Fruit fly (Drosophila melanogaster) whole organism, embryonic: ENCODE data around the gene FIG4.
A peak's percentile ranks its signal among the peaks of the same experiment; 100 is the strongest.

Source experiments
- ATbp ChIP-seq: fragments of 200-800 bp; sonication (Bioruptor generic); optimal IDR thresholded peaks from 2 replicates; lab custom pipeline; 2017; ENCODE audit warnings: missing biosample characterization, mild to moderate bottlenecking, missing genetic modification characterization, missing genetic modification reagents
- Atf6 ChIP-seq: fragments of 200-800 bp; sonication (Bioruptor generic); IDR thresholded peaks from 2 replicates; pipeline ENCODE4 v1.3.6; 2022; ENCODE audit warnings: missing biosample characterization, missing genetic modification characterization
- Bgb ChIP-seq: fragments of 200-800 bp; sonication (Bioruptor generic); IDR thresholded peaks from 2 replicates; pipeline ENCODE4 v1.3.6; 2022; ENCODE audit warnings: missing biosample characterization, missing genetic modification characterization; ENCODE audit not compliant: partially characterized antibody
- CG10147 ChIP-seq: fragments of 200-800 bp; sonication (Bioruptor generic); optimal IDR thresholded peaks from 2 replicates; lab custom pipeline; 2019; ENCODE audit warnings: missing biosample characterization, mild to moderate bottlenecking, missing genetic modification characterization, moderate library complexity
- CG10321 ChIP-seq: fragments of 200-800 bp; sonication (Bioruptor generic); IDR thresholded peaks from 2 replicates; pipeline ENCODE4 v1.3.6; 2022; ENCODE audit warnings: missing biosample characterization, missing genetic modification characterization
- CG12299 ChIP-seq: fragments of 200-800 bp; sonication (Bioruptor generic); optimal IDR thresholded peaks from 2 replicates; lab custom pipeline; 2018; ENCODE audit warnings: missing biosample characterization, mild to moderate bottlenecking, missing genetic modification characterization
- CG12391 ChIP-seq: fragments of 200-800 bp; sonication (Bioruptor generic); optimal IDR thresholded peaks from 3 replicates; lab custom pipeline; 2018; ENCODE audit warnings: missing biosample characterization, mild to moderate bottlenecking, missing genetic modification characterization, moderate library complexity
- CG12659 ChIP-seq: fragments of 200-800 bp; sonication (Bioruptor generic); optimal IDR thresholded peaks from 3 replicates; lab custom pipeline; 2017; ENCODE audit warnings: mild to moderate bottlenecking, missing biosample characterization, missing genetic modification reagents, missing genetic modification characterization
- CG13287 ChIP-seq: fragments of 200-800 bp; sonication (Bioruptor generic); IDR thresholded peaks from 2 replicates; pipeline ENCODE4 v1.3.6; 2022; ENCODE audit warnings: missing biosample characterization, missing genetic modification characterization; ENCODE audit not compliant: partially characterized antibody
- CG14860 ChIP-seq: fragments of 200-800 bp; sonication (Bioruptor generic); IDR thresholded peaks from 3 replicates; pipeline ENCODE4 v1.3.6; 2022; ENCODE audit warnings: missing biosample characterization, missing genetic modification characterization; ENCODE audit not compliant: partially characterized antibody
- CG15011 ChIP-seq: fragments of 200-800 bp; sonication (Bioruptor generic); optimal IDR thresholded peaks from 3 replicates; lab custom pipeline; 2018; ENCODE audit warnings: missing biosample characterization, mild to moderate bottlenecking, missing genetic modification characterization
- CG1603 ChIP-seq: fragments of 200-800 bp; sonication (Bioruptor generic); optimal IDR thresholded peaks from 2 replicates; lab custom pipeline; 2019; ENCODE audit warnings: missing biosample characterization, mild to moderate bottlenecking, missing genetic modification characterization, moderate library complexity
- CG16813 ChIP-seq: fragments of 200-800 bp; sonication (Bioruptor generic); IDR thresholded peaks from 3 replicates; pipeline ENCODE4 v1.3.6; 2022; ENCODE audit warnings: missing biosample characterization, missing genetic modification characterization; ENCODE audit not compliant: partially characterized antibody
- CG1792 ChIP-seq: fragments of 200-800 bp; sonication (Bioruptor generic); optimal IDR thresholded peaks from 2 replicates; lab custom pipeline; 2016; ENCODE audit warnings: missing biosample characterization, missing genetic modification characterization
- CG18011 ChIP-seq: fragments of 200-800 bp; sonication (Bioruptor generic); optimal IDR thresholded peaks from 2 replicates; lab custom pipeline; 2017; ENCODE audit warnings: missing biosample characterization, missing genetic modification characterization, mild to moderate bottlenecking, moderate library complexity, missing genotype
- CG18476 ChIP-seq: fragments of 200-800 bp; sonication (Bioruptor generic); optimal IDR thresholded peaks from 2 replicates; lab custom pipeline; 2016; ENCODE audit warnings: missing biosample characterization, mild to moderate bottlenecking, missing genetic modification characterization
- CG2120 ChIP-seq: fragments of 200-800 bp; sonication (Bioruptor generic); optimal IDR thresholded peaks from 3 replicates; lab custom pipeline; 2016; ENCODE audit warnings: missing biosample characterization, missing genetic modification characterization
- CG2129 ChIP-seq: fragments of 200-800 bp; sonication (Bioruptor generic); IDR thresholded peaks from 2 replicates; pipeline ENCODE4 v1.3.6; 2022; ENCODE audit warnings: missing biosample characterization, missing genetic modification characterization; ENCODE audit not compliant: partially characterized antibody
- CG2875 ChIP-seq: fragments of 200-800 bp; sonication (Bioruptor generic); optimal IDR thresholded peaks from 2 replicates; lab custom pipeline; 2017; ENCODE audit warnings: missing biosample characterization, mild to moderate bottlenecking, missing genetic modification characterization, missing genetic modification reagents
- CG30020 ChIP-seq: fragments of 200-800 bp; optimal IDR thresholded peaks from 2 replicates; lab custom pipeline; 2019; ENCODE audit warnings: missing biosample characterization, mild to moderate bottlenecking, missing genetic modification characterization, moderate library complexity
- CG34376 ChIP-seq: fragments of 200-800 bp; sonication (Bioruptor generic); optimal IDR thresholded peaks from 2 replicates; lab custom pipeline; 2018; ENCODE audit warnings: missing biosample characterization, mild to moderate bottlenecking, missing genetic modification characterization
- CG34422 ChIP-seq: fragments of 200-800 bp; sonication (Bioruptor generic); IDR thresholded peaks from 3 replicates; pipeline ENCODE4 v1.3.6; 2022; ENCODE audit warnings: missing biosample characterization, missing genetic modification characterization
- CG4424 ChIP-seq: fragments of 200-800 bp; sonication (Bioruptor generic); optimal IDR thresholded peaks from 3 replicates; lab custom pipeline; 2016; ENCODE audit warnings: missing biosample characterization, missing genetic modification characterization
- CG6254 ChIP-seq: fragments of 200-800 bp; sonication (Bioruptor generic); optimal IDR thresholded peaks from 3 replicates; lab custom pipeline; 2017; ENCODE audit warnings: mild to moderate bottlenecking, missing biosample characterization, missing genetic modification reagents, missing genetic modification characterization
- CG7987 ChIP-seq: fragments of 200-800 bp; sonication (Bioruptor generic); optimal IDR thresholded peaks from 2 replicates; lab custom pipeline; 2018; ENCODE audit warnings: missing biosample characterization, mild to moderate bottlenecking, missing genetic modification characterization, moderate library complexity
- CG8290 ChIP-seq, 3 experiments: fragments of 200-800 bp; sonication (Bioruptor generic); optimal IDR thresholded peaks; 2 replicates each; lab custom pipeline; 2016 to 2019; ENCODE audit warnings: missing biosample characterization in 3 of 3, missing genetic modification characterization in 3 of 3, mild to moderate bottlenecking in 2 of 3, moderate library complexity in 1 of 3
- Doc3 ChIP-seq: fragments of 200-800 bp; sonication (Bioruptor generic); IDR thresholded peaks from 3 replicates; pipeline ENCODE4 v1.3.6; 2022; ENCODE audit warnings: missing biosample characterization, missing genetic modification characterization; ENCODE audit not compliant: partially characterized antibody
- HLH3B ChIP-seq: fragments of 200-800 bp; sonication (Bioruptor generic); IDR thresholded peaks from 2 replicates; pipeline ENCODE4 v1.3.6; 2022; ENCODE audit warnings: missing biosample characterization, missing genetic modification characterization
- HLH4C ChIP-seq: fragments of 200-800 bp; sonication (Bioruptor generic); IDR thresholded peaks from 3 replicates; pipeline ENCODE4 v1.3.6; 2022; ENCODE audit warnings: missing biosample characterization, missing genetic modification characterization; ENCODE audit not compliant: partially characterized antibody
- MBD-R2 ChIP-seq: fragments of 200-800 bp; sonication (Bioruptor generic); IDR thresholded peaks from 2 replicates; pipeline ENCODE4 v1.3.6; 2022; ENCODE audit warnings: missing biosample characterization, missing genetic modification characterization
- MTF-1 ChIP-seq: fragments of 200-800 bp; sonication (Bioruptor generic); optimal IDR thresholded peaks from 2 replicates; lab custom pipeline; 2018; ENCODE audit warnings: missing biosample characterization, mild to moderate bottlenecking, missing genetic modification characterization, borderline replicate concordance
- NK7.1 ChIP-seq: fragments of 200-800 bp; sonication (Bioruptor generic); optimal IDR thresholded peaks from 3 replicates; lab custom pipeline; 2016; ENCODE audit warnings: missing biosample characterization, missing genetic modification characterization
- Opbp ChIP-seq: fragments of 200-800 bp; sonication (Bioruptor generic); IDR thresholded peaks from 3 replicates; pipeline ENCODE4 v1.3.6; 2022; ENCODE audit warnings: missing biosample characterization, missing genetic modification characterization; ENCODE audit not compliant: partially characterized antibody
- Scr ChIP-seq: fragments of 200-800 bp; sonication (Bioruptor generic); IDR thresholded peaks from 2 replicates; pipeline ENCODE4 v1.3.6; 2022; ENCODE audit warnings: missing biosample characterization, missing genetic modification characterization; ENCODE audit not compliant: partially characterized antibody
- Sry-β ChIP-seq: fragments of 200-800 bp; sonication (Bioruptor generic); optimal IDR thresholded peaks from 2 replicates; lab custom pipeline; 2018; ENCODE audit warnings: missing biosample characterization, mild to moderate bottlenecking, missing genetic modification characterization, moderate library complexity
- amos ChIP-seq: fragments of 200-800 bp; sonication (Bioruptor generic); IDR thresholded peaks from 2 replicates; pipeline ENCODE4 v1.3.6; 2022; ENCODE audit warnings: missing biosample characterization, missing genetic modification characterization; ENCODE audit not compliant: partially characterized antibody
- chinmo ChIP-seq: fragments of 200-800 bp; sonication (Bioruptor generic); IDR thresholded peaks from 4 replicates; pipeline ENCODE4 v1.3.6; 2022; ENCODE audit warnings: missing biosample characterization, missing genetic modification characterization; ENCODE audit not compliant: partially characterized antibody
- crp ChIP-seq, 2 experiments: fragments of 200-800 bp; sonication (Bioruptor generic); optimal IDR thresholded peaks; 2 replicates in 1 of 2; 3 replicates in 1 of 2; lab custom pipeline; 2017; ENCODE audit warnings: missing biosample characterization in 2 of 2, missing genetic modification characterization in 2 of 2, mild to moderate bottlenecking in 1 of 2, moderate library complexity in 1 of 2
- grau ChIP-seq: fragments of 200-800 bp; optimal IDR thresholded peaks from 3 replicates; lab custom pipeline; 2019; ENCODE audit warnings: missing biosample characterization, mild to moderate bottlenecking, missing genetic modification characterization, moderate library complexity
- hbn ChIP-seq: fragments of 200-800 bp; sonication (Bioruptor generic); IDR thresholded peaks from 2 replicates; pipeline ENCODE4 v1.3.6; 2022; ENCODE audit warnings: missing biosample characterization, missing genetic modification characterization; ENCODE audit not compliant: partially characterized antibody
- ind ChIP-seq: fragments of 200-800 bp; sonication (Bioruptor generic); optimal IDR thresholded peaks from 3 replicates; lab custom pipeline; 2016; ENCODE audit warnings: missing biosample characterization, missing genetic modification characterization
- inv ChIP-seq: fragments of 200-800 bp; sonication (Bioruptor generic); IDR thresholded peaks from 2 replicates; pipeline ENCODE4 v1.3.6; 2022; ENCODE audit warnings: missing biosample characterization, missing genetic modification characterization; ENCODE audit not compliant: partially characterized antibody
- kah ChIP-seq: fragments of 200-800 bp; sonication (Bioruptor generic); optimal IDR thresholded peaks from 2 replicates; lab custom pipeline; 2018; ENCODE audit warnings: missing biosample characterization, mild to moderate bottlenecking, missing genetic modification characterization
- odd ChIP-seq: fragments of 200-800 bp; sonication (Bioruptor generic); optimal IDR thresholded peaks from 2 replicates; lab custom pipeline; 2017; ENCODE audit warnings: missing biosample characterization, mild to moderate bottlenecking, missing genetic modification characterization
- row ChIP-seq: fragments of 200-800 bp; sonication (Bioruptor generic); IDR thresholded peaks from 3 replicates; pipeline ENCODE4 v1.3.6; 2022; ENCODE audit warnings: missing biosample characterization, missing genetic modification characterization
- sna ChIP-seq: fragments of 200-800 bp; sonication (Bioruptor generic); IDR thresholded peaks from 2 replicates; pipeline ENCODE4 v1.3.6; 2022; ENCODE audit warnings: missing biosample characterization, missing genetic modification characterization; ENCODE audit not compliant: partially characterized antibody
- zen2 ChIP-seq: fragments of 200-800 bp; sonication (Bioruptor generic); IDR thresholded peaks from 3 replicates; pipeline ENCODE4 v1.3.6; 2022; ENCODE audit warnings: missing biosample characterization, missing genetic modification characterization; ENCODE audit not compliant: partially characterized antibody

The FIG4 gene

dm6 chr2L:4464946-4465345 lies at the start of gene FIG4 (continued):
- TF ChIP-seq CG10321 (GFP tag; lab: Robert Waterston, UW) (no peak), CG30020 (tag; lab: Kevin White, UChicago) (no peak), inv (GFP tag; lab: Robert Waterston, UW) (peak; percentile 48), CG4424 (no peak), CG16813 (GFP tag; lab: Robert Waterston, UW) (peak; percentile 64; the same call in 2 of the 3 replicates), Bgb (GFP tag; lab: Robert Waterston, UW) (peak; percentile 52; the same call in 1 of the 2 replicates), amos (GFP tag; lab: Robert Waterston, UW) (peak; percentile 57), ATbp (GFP tag; lab: Kevin White, UChicago) (no peak), ind (GFP tag; lab: Kevin White, UChicago) (no peak), CG6254 (GFP tag; lab: Kevin White, UChicago) (peak; percentile 39), Doc3 (GFP tag; lab: Robert Waterston, UW) (peak; percentile 91), kah (GFP tag; lab: Kevin White, UChicago) (no peak), crp (GFP tag; optimal IDR thresholded peaks at IDR 0.05; lab: Kevin White, UChicago) (peak; percentile 80 to 94), CG34376 (peak; percentile 3), Scr (peak; percentile 79), CG34422 (GFP tag; lab: Robert Waterston, UW) (peak; percentile 21; the same call in 1 of the 3 replicates), row (GFP tag; lab: Robert Waterston, UW) (peak; percentile 76), CG18011 (GFP tag; lab: Kevin White, UChicago) (no peak), CG12299 (tag; lab: Kevin White, UChicago) (no peak), CG2120 (GFP tag; lab: Kevin White, UChicago) (peak; percentile 1), Atf6 (GFP tag; lab: Robert Waterston, UW) (no peak), CG2129 (GFP tag; lab: Robert Waterston, UW) (peak; percentile 82), Sry-β (GFP tag; lab: Kevin White, UChicago) (peak; percentile 90), NK7.1 (GFP tag; lab: Kevin White, UChicago) (no peak), MBD-R2 (GFP tag; lab: Robert Waterston, UW) (peak; percentile 89), CG2875 (GFP tag; lab: Kevin White, UChicago) (no peak), CG10147 (GFP tag; lab: Kevin White, UChicago) (peak; percentile 9), CG8290 (GFP tag; optimal IDR thresholded peaks at IDR 0.05; lab: Kevin White, UChicago) (no peak), CG8290 (tag; optimal IDR thresholded peaks at IDR 0.05; lab: Kevin White, UChicago) (no peak), odd (GFP tag; lab: Kevin White, UChicago) (no peak), CG14860 (GFP tag; lab: Robert Waterston, UW) (no peak; the same call in 2 of the 3 replicates), HLH4C (GFP tag; lab: Robert Waterston, UW) (peak; percentile 60; the same call in 2 of the 3 replicates), CG13287 (GFP tag; lab: Robert Waterston, UW) (peak; percentile 86), chinmo (GFP tag; lab: Robert Waterston, UW) (peak; percentile 58; the same call in 1 of the 4 replicates), hbn (peak; percentile 83), HLH3B (GFP tag; lab: Robert Waterston, UW) (no peak), grau (tag; lab: Kevin White, UChicago) (peak; percentile 10), MTF-1 (GFP tag; lab: Kevin White, UChicago) (no peak), Opbp (GFP tag; lab: Robert Waterston, UW) (peak; percentile 54; the same call in 1 of the 3 replicates), CG12659 (GFP tag; lab: Kevin White, UChicago) (no peak), CG1603 (tag; lab: Kevin White, UChicago) (peak; percentile 5), CG18476 (GFP tag; lab: Kevin White, UChicago) (no peak), CG12391 (tag; lab: Kevin White, UChicago) (peak; percentile 7), zen2 (GFP tag; lab: Robert Waterston, UW) (peak; percentile 89), CG7987 (GFP tag; lab: Kevin White, UChicago) (no peak), sna (GFP tag; lab: Robert Waterston, UW) (peak; percentile 84), CG1792 (GFP tag; lab: Kevin White, UChicago) (no peak), CG15011 (GFP tag; lab: Kevin White, UChicago) (no peak)
